Fruit fly (Drosophila melanogaster) whole organism, embryonic: ENCODE results near the gene CG5644.

ENCODE experiments used
- Adf1 ChIP-seq: fragments of 200-800 bp; sonication (Bioruptor generic); IDR thresholded peaks from 2 replicates; pipeline ENCODE4 v1.3.6; 2022; ENCODE audit warnings: missing biosample characterization, missing genetic modification characterization
- BEAF-32 ChIP-seq: fragments of 200-800 bp; sonication (Bioruptor generic); optimal IDR thresholded peaks from 3 replicates; lab custom pipeline; 2017; ENCODE audit warnings: missing biosample characterization, missing genetic modification characterization, mild to moderate bottlenecking, moderate library complexity, missing genetic modification reagents
- CG11560 ChIP-seq: fragments of 200-800 bp; sonication (Bioruptor generic); IDR thresholded peaks from 3 replicates; pipeline ENCODE4 v1.3.6; 2022; ENCODE audit warnings: missing biosample characterization, missing genetic modification characterization
- CG12391 ChIP-seq: fragments of 200-800 bp; sonication (Bioruptor generic); optimal IDR thresholded peaks from 3 replicates; lab custom pipeline; 2018; ENCODE audit warnings: missing biosample characterization, mild to moderate bottlenecking, missing genetic modification characterization, moderate library complexity
- CG12769 ChIP-seq: fragments of 200-800 bp; sonication (Bioruptor generic); optimal IDR thresholded peaks from 2 replicates; lab custom pipeline; 2019; ENCODE audit warnings: missing biosample characterization, mild to moderate bottlenecking, missing genetic modification characterization, moderate library complexity
- CG13287 ChIP-seq: fragments of 200-800 bp; sonication (Bioruptor generic); IDR thresholded peaks from 2 replicates; pipeline ENCODE4 v1.3.6; 2022; ENCODE audit warnings: missing biosample characterization, missing genetic modification characterization; ENCODE audit not compliant: partially characterized antibody
- CG1603 ChIP-seq: fragments of 200-800 bp; sonication (Bioruptor generic); optimal IDR thresholded peaks from 2 replicates; lab custom pipeline; 2019; ENCODE audit warnings: missing biosample characterization, mild to moderate bottlenecking, missing genetic modification characterization, moderate library complexity
- CG17186 ChIP-seq: fragments of 200-800 bp; sonication (Bioruptor generic); optimal IDR thresholded peaks from 3 replicates; lab custom pipeline; 2017; ENCODE audit warnings: missing biosample characterization, missing genetic modification reagents, missing genetic modification characterization
- CG17328 ChIP-seq: fragments of 200-800 bp; sonication (Bioruptor generic); IDR thresholded peaks from 2 replicates; pipeline ENCODE4 v1.3.6; 2022; ENCODE audit warnings: missing biosample characterization, missing genetic modification characterization
- CG1792 ChIP-seq: fragments of 200-800 bp; sonication (Bioruptor generic); optimal IDR thresholded peaks from 2 replicates; lab custom pipeline; 2016; ENCODE audit warnings: missing biosample characterization, missing genetic modification characterization
- CG1832 ChIP-seq: fragments of 200-800 bp; sonication (Bioruptor generic); optimal IDR thresholded peaks from 2 replicates; lab custom pipeline; 2017; ENCODE audit warnings: missing biosample characterization, mild to moderate bottlenecking, missing genetic modification characterization, inconsistent platforms
- CG30431 ChIP-seq: fragments of 200-800 bp; sonication (Bioruptor generic); optimal IDR thresholded peaks from 2 replicates; lab custom pipeline; 2017; ENCODE audit warnings: missing biosample characterization, missing genetic modification characterization
- CG3065 ChIP-seq: fragments of 200-800 bp; sonication (Bioruptor generic); optimal IDR thresholded peaks from 2 replicates; lab custom pipeline; 2016; ENCODE audit warnings: missing biosample characterization, missing genetic modification characterization
- CG3163 ChIP-seq: fragments of 200-800 bp; sonication (Bioruptor generic); optimal IDR thresholded peaks from 3 replicates; lab custom pipeline; 2016; ENCODE audit warnings: missing biosample characterization, missing genetic modification characterization
- CG42726 ChIP-seq: fragments of 200-800 bp; sonication (Bioruptor generic); IDR thresholded peaks from 2 replicates; pipeline ENCODE4 v1.3.6; 2022; ENCODE audit warnings: missing biosample characterization, missing genetic modification characterization; ENCODE audit not compliant: partially characterized antibody
- CG5245 ChIP-seq: fragments of 200-800 bp; sonication (Bioruptor generic); optimal IDR thresholded peaks from 3 replicates; lab custom pipeline; 2016; ENCODE audit warnings: missing biosample characterization, missing genetic modification characterization
- CG7839 ChIP-seq: fragments of 200-800 bp; sonication (Bioruptor generic); optimal IDR thresholded peaks from 3 replicates; lab custom pipeline; 2018; ENCODE audit warnings: missing biosample characterization, mild to moderate bottlenecking, missing genetic modification characterization, moderate library complexity
- CG8765 ChIP-seq: fragments of 200-800 bp; sonication (Bioruptor generic); IDR thresholded peaks from 2 replicates; pipeline ENCODE4 v1.3.6; 2022; ENCODE audit warnings: missing biosample characterization, missing genetic modification characterization
- CG8944 ChIP-seq: fragments of 200-800 bp; sonication (Bioruptor generic); optimal IDR thresholded peaks from 3 replicates; lab custom pipeline; 2016; ENCODE audit warnings: missing biosample characterization, missing genetic modification characterization
- CTCF ChIP-seq: fragments of 200-800 bp; sonication (Bioruptor generic); optimal IDR thresholded peaks from 2 replicates; lab custom pipeline; 2017; ENCODE audit warnings: missing biosample characterization, mild to moderate bottlenecking, missing genetic modification characterization, moderate library complexity
- Camta ChIP-seq: fragments of 200-800 bp; sonication (Bioruptor generic); optimal IDR thresholded peaks from 2 replicates; lab custom pipeline; 2016; ENCODE audit warnings: missing biosample characterization, missing genetic modification characterization
- D19A ChIP-seq: fragments of 200-800 bp; optimal IDR thresholded peaks from 3 replicates; lab custom pipeline; 2019; ENCODE audit warnings: missing biosample characterization, mild to moderate bottlenecking, missing genetic modification characterization, moderate library complexity
- Elba2 ChIP-seq: fragments of 200-800 bp; sonication (Bioruptor generic); optimal IDR thresholded peaks from 3 replicates; lab custom pipeline; 2016; ENCODE audit warnings: missing biosample characterization, missing genetic modification characterization
- HHEX ChIP-seq: fragments of 200-800 bp; sonication (Bioruptor generic); optimal IDR thresholded peaks from 3 replicates; lab custom pipeline; 2017; ENCODE audit warnings: missing biosample characterization, mild to moderate bottlenecking, missing genetic modification characterization, missing genetic modification reagents
- Hmr ChIP-seq: fragments of 200-800 bp; sonication (Bioruptor generic); optimal IDR thresholded peaks from 3 replicates; lab custom pipeline; 2017; ENCODE audit warnings: mild to moderate bottlenecking, missing biosample characterization, missing genetic modification reagents, missing genetic modification characterization
- Hr3 ChIP-seq: fragments of 200-800 bp; sonication (Bioruptor generic); optimal IDR thresholded peaks from 3 replicates; lab custom pipeline; 2016; ENCODE audit warnings: missing biosample characterization, missing genetic modification characterization
- Hr78 ChIP-seq, 2 experiments: fragments of 200-800 bp in 1 of 2; fragments of >200 bp in 1 of 2; sonication (Bioruptor generic) in 1 of 2; optimal IDR thresholded peaks; 2 replicates each; lab custom pipeline; 2017 to 2019; ENCODE audit warnings: missing biosample characterization in 2 of 2, missing genetic modification characterization in 2 of 2, mild to moderate bottlenecking in 1 of 2, moderate library complexity in 1 of 2
- Oaz ChIP-seq: fragments of 200-800 bp; sonication (Bioruptor generic); IDR thresholded peaks from 2 replicates; pipeline ENCODE4 v1.3.6; 2022; ENCODE audit warnings: missing biosample characterization, missing genetic modification characterization
- Pdp1 ChIP-seq, 2 experiments: fragments of 200-800 bp; sonication (Bioruptor generic); optimal IDR thresholded peaks; 3 replicates each; lab custom pipeline; 2016; ENCODE audit warnings: missing biosample characterization in 2 of 2, missing genetic modification characterization in 2 of 2, mild to moderate bottlenecking in 1 of 2, moderate library complexity in 1 of 2
- YL-1 ChIP-seq: fragments of 200-800 bp; sonication (Bioruptor generic); optimal IDR thresholded peaks from 3 replicates; lab custom pipeline; 2017; ENCODE audit warnings: missing biosample characterization, mild to moderate bottlenecking, missing genetic modification characterization
- al ChIP-seq: fragments of 200-800 bp; sonication (Bioruptor generic); IDR thresholded peaks from 2 replicates; pipeline ENCODE4 v1.3.6; 2022; ENCODE audit warnings: missing biosample characterization, missing genetic modification characterization
- bab2 ChIP-seq: fragments of 200-800 bp; sonication (Bioruptor generic); optimal IDR thresholded peaks from 2 replicates; lab custom pipeline; 2016; ENCODE audit warnings: missing biosample characterization, missing genetic modification characterization
- bowl ChIP-seq: fragments of 200-800 bp; sonication (Bioruptor generic); IDR thresholded peaks from 2 replicates; pipeline ENCODE4 v1.3.6; 2022; ENCODE audit warnings: missing biosample characterization, missing genetic modification characterization
- cad ChIP-seq: fragments of >200 bp; optimal IDR thresholded peaks from 2 replicates; lab custom pipeline; 2017; ENCODE audit warnings: missing biosample characterization, missing genetic modification characterization
- cato ChIP-seq: fragments of 200-800 bp; sonication (Bioruptor generic); optimal IDR thresholded peaks from 2 replicates; lab custom pipeline; 2016; ENCODE audit warnings: missing biosample characterization, missing genetic modification characterization, borderline replicate concordance
- chinmo ChIP-seq: fragments of 200-800 bp; sonication (Bioruptor generic); IDR thresholded peaks from 4 replicates; pipeline ENCODE4 v1.3.6; 2022; ENCODE audit warnings: missing biosample characterization, missing genetic modification characterization; ENCODE audit not compliant: partially characterized antibody
- fd102C ChIP-seq: fragments of 200-800 bp; sonication (Bioruptor generic); optimal IDR thresholded peaks from 2 replicates; lab custom pipeline; 2018; ENCODE audit warnings: missing biosample characterization, mild to moderate bottlenecking, missing genetic modification characterization, moderate library complexity
- gcm2 ChIP-seq: fragments of 200-800 bp; sonication (Bioruptor generic); optimal IDR thresholded peaks from 2 replicates; lab custom pipeline; 2016; ENCODE audit warnings: missing biosample characterization, missing genetic modification characterization
- jigr1 ChIP-seq: fragments of 200-800 bp; sonication (Bioruptor generic); IDR thresholded peaks from 3 replicates; pipeline ENCODE4 v1.3.6; 2022; ENCODE audit warnings: missing biosample characterization, missing genetic modification characterization
- jing ChIP-seq: fragments of 200-800 bp; sonication (Bioruptor generic); optimal IDR thresholded peaks from 2 replicates; lab custom pipeline; 2018; ENCODE audit warnings: missing biosample characterization, mild to moderate bottlenecking, missing genetic modification characterization
- maf-S ChIP-seq: fragments of 200-800 bp; sonication (Bioruptor generic); optimal IDR thresholded peaks from 2 replicates; lab custom pipeline; 2016; ENCODE audit warnings: missing biosample characterization, missing genetic modification characterization
- oc ChIP-seq: fragments of 200-800 bp; sonication (Bioruptor generic); optimal IDR thresholded peaks from 2 replicates; lab custom pipeline; 2018; ENCODE audit warnings: missing biosample characterization, mild to moderate bottlenecking, missing genetic modification characterization, moderate library complexity
- phol ChIP-seq: fragments of 200-800 bp; sonication (Bioruptor generic); optimal IDR thresholded peaks from 3 replicates; lab custom pipeline; 2018; ENCODE audit warnings: missing biosample characterization, mild to moderate bottlenecking, missing genetic modification characterization, moderate library complexity
- pzg ChIP-seq: fragments of 200-800 bp; sonication (Bioruptor generic); optimal IDR thresholded peaks from 3 replicates; lab custom pipeline; 2018; ENCODE audit warnings: missing biosample characterization, mild to moderate bottlenecking, missing genetic modification characterization, moderate library complexity
- sd ChIP-seq: fragments of 200-800 bp; sonication (Bioruptor generic); optimal IDR thresholded peaks from 3 replicates; lab custom pipeline; 2018; ENCODE audit warnings: missing biosample characterization, mild to moderate bottlenecking, missing genetic modification characterization, moderate library complexity
- sr ChIP-seq: fragments of 200-800 bp; sonication (Bioruptor generic); IDR thresholded peaks from 3 replicates; pipeline ENCODE4 v1.3.6; 2022; ENCODE audit warnings: missing biosample characterization, missing genetic modification characterization
- tup ChIP-seq: fragments of 200-800 bp; sonication (Bioruptor generic); optimal IDR thresholded peaks from 2 replicates; lab custom pipeline; 2016; ENCODE audit warnings: missing biosample characterization, mild to moderate bottlenecking, missing genetic modification characterization, moderate library complexity
- wek ChIP-seq: fragments of 200-800 bp; sonication (Bioruptor generic); optimal IDR thresholded peaks from 3 replicates; lab custom pipeline; 2018; ENCODE audit warnings: missing biosample characterization, mild to moderate bottlenecking, missing genetic modification characterization, moderate library complexity
- wor ChIP-seq: fragments of 200-800 bp; sonication (Bioruptor generic); IDR thresholded peaks from 2 replicates; pipeline ENCODE4 v1.3.6; 2022; ENCODE audit warnings: missing biosample characterization, missing genetic modification characterization
- zf30C ChIP-seq: fragments of 200-800 bp; sonication (Bioruptor generic); optimal IDR thresholded peaks from 3 replicates; lab custom pipeline; 2018; ENCODE audit warnings: missing biosample characterization, mild to moderate bottlenecking, missing genetic modification characterization

CG5644 gene

dm6 chr3L:8953962-8954647 is 25.6 kb downstream of the CG5644 start, which contains the start of the genes CG43783 and orb2 (continued):
- TF ChIP-seq YL-1 (GFP tag; lab: Kevin White, UChicago) (no peak), fd102C (GFP tag; lab: Kevin White, UChicago) (no peak), Hr78 (GFP tag; optimal IDR thresholded peaks at IDR 0.05; lab: Kevin White, UChicago) (no peak), CG8765 (GFP tag; lab: Robert Waterston, UW) (no peak), jigr1 (no peak), CTCF (GFP tag; lab: Kevin White, UChicago) (no peak), phol (no peak), Oaz (no peak), CG12769 (tag; lab: Kevin White, UChicago) (no peak), al (GFP tag; lab: Robert Waterston, UW) (no peak), pzg (peak; percentile 53), CG3065 (GFP tag; lab: Kevin White, UChicago) (no peak), BEAF-32 (GFP tag; lab: Kevin White, UChicago) (peak; percentile 63), HHEX (GFP tag; lab: Kevin White, UChicago) (no peak), CG1603 (peak; percentile 9), Adf1 (GFP tag; lab: Robert Waterston, UW) (no peak), bab2 (GFP tag; lab: Kevin White, UChicago) (no peak), maf-S (GFP tag; lab: Kevin White, UChicago) (no peak), Hr3 (GFP tag; lab: Kevin White, UChicago) (no peak), CG30431 (no peak), CG5245 (GFP tag; lab: Kevin White, UChicago) (no peak), cato (GFP tag; lab: Kevin White, UChicago) (no peak), CG42726 (GFP tag; lab: Robert Waterston, UW) (no peak), bowl (no peak), Pdp1 (GFP tag; optimal IDR thresholded peaks at IDR 0.05; lab: Kevin White, UChicago) (no peak), gcm2 (no peak), zf30C (GFP tag; lab: Kevin White, UChicago) (no peak), wor (GFP tag; lab: Robert Waterston, UW) (no peak), wek (peak; percentile 63), cad (GFP tag; lab: Kevin White, UChicago) (no peak), chinmo (GFP tag; lab: Robert Waterston, UW) (no peak; the same call in 3 of the 4 replicates), CG11560 (tag; lab: Robert Waterston, UW) (no peak), sd (peak; percentile 21), CG13287 (peak; percentile 69), CG12391 (tag; lab: Kevin White, UChicago) (no peak), CG1832 (GFP tag; lab: Kevin White, UChicago) (no peak), oc (tag; lab: Kevin White, UChicago) (no peak), tup (GFP tag; lab: Kevin White, UChicago) (no peak)

- peak; percentile 21 for TF ChIP-seq jing (GFP tag; lab: Kevin White, UChicago)
- TF ChIP-seq CG1792 (GFP tag; lab: Kevin White, UChicago), result no peak
- TF ChIP-seq Elba2 (GFP tag; lab: Kevin White, UChicago), result no peak
- peak; percentile 24 for TF ChIP-seq Camta (GFP tag; lab: Kevin White, UChicago)
- TF ChIP-seq CG8944 (GFP tag; lab: Kevin White, UChicago), result no peak
- no peak for TF ChIP-seq sr (GFP tag; lab: Robert Waterston, UW)
- TF ChIP-seq CG17328 (GFP tag; lab: Robert Waterston, UW), result no peak
- no peak for TF ChIP-seq CG3163 (GFP tag; lab: Kevin White, UChicago)
- TF ChIP-seq Hmr (GFP tag; lab: Kevin White, UChicago), result peak; percentile 89
- TF ChIP-seq CG17186, result no peak
- peak; percentile 75 for TF ChIP-seq D19A (tag; lab: Kevin White, UChicago)
- TF ChIP-seq CG7839 (tag; lab: Kevin White, UChicago), result peak; percentile 78
Measured at dm6 chr3L:8953199-8953956, 26.3 kb downstream of the CG5644 start.
